Worm (Caenorhabditis elegans) whole organism, early embryonic: ENCODE results near the gene R05H10.3.

Source experiments
- B0310.2 ChIP-seq: sonication (generic microtip); optimal IDR thresholded peaks from 2 replicates; lab custom pipeline; 2016; ENCODE audit warnings: mild to moderate bottlenecking, missing genetic modification characterization, missing compliant biosample characterization
- F13C5.2 ChIP-seq: sonication (generic microtip); optimal IDR thresholded peaks from 2 replicates; lab custom pipeline; 2017; ENCODE audit warnings: mild to moderate bottlenecking, missing genetic modification characterization, inconsistent platforms, missing compliant biosample characterization
- aly-1 ChIP-seq: sonication (generic microtip); optimal IDR thresholded peaks from 2 replicates; lab custom pipeline; 2016; ENCODE audit warnings: missing genetic modification characterization, missing compliant biosample characterization
- ama-1 ChIP-seq: fragments of 150-350 bp; optimal IDR thresholded peaks from 2 replicates; lab custom pipeline; 2014
- ceh-13 ChIP-seq: fragments of 200-800 bp; sonication (Bioruptor generic); optimal IDR thresholded peaks from 2 replicates; lab custom pipeline; 2018; ENCODE audit warnings: mild to moderate bottlenecking, missing genetic modification characterization, missing compliant biosample characterization
- ceh-36 ChIP-seq: sonication (generic microtip); optimal IDR thresholded peaks from 2 replicates; lab custom pipeline; 2016; ENCODE audit warnings: missing genetic modification characterization, inconsistent platforms, missing compliant biosample characterization
- ets-7 ChIP-seq: sonication (generic microtip); optimal IDR thresholded peaks from 2 replicates; lab custom pipeline; 2016; ENCODE audit warnings: missing genotype, missing genetic modification characterization, missing compliant biosample characterization
- flt-1 ChIP-seq: fragments of 200-800 bp; sonication (Bioruptor generic); IDR thresholded peaks from 2 replicates; pipeline ENCODE4 v1.3.6; 2022; ENCODE audit warnings: missing genetic modification characterization, missing compliant biosample characterization
- hmbx-1 ChIP-seq: sonication (generic microtip); optimal IDR thresholded peaks from 2 replicates; lab custom pipeline; 2016; ENCODE audit warnings: mild to moderate bottlenecking, missing genetic modification characterization, missing compliant biosample characterization
- hmg-4 ChIP-seq: fragments of 200-800 bp; sonication (Bioruptor generic); optimal IDR thresholded peaks from 2 replicates; lab custom pipeline; 2018; ENCODE audit warnings: mild to moderate bottlenecking, missing genetic modification characterization, missing compliant biosample characterization
- hnd-1 ChIP-seq: sonication (generic microtip); optimal IDR thresholded peaks from 2 replicates; lab custom pipeline; 2016; ENCODE audit warnings: missing genetic modification characterization, missing compliant biosample characterization
- pes-1 ChIP-seq: fragments of 200-800 bp; sonication (Bioruptor generic); IDR thresholded peaks from 2 replicates; pipeline ENCODE4 v1.3.6; 2022; ENCODE audit warnings: missing genetic modification reagents, missing genetic modification characterization, missing compliant biosample characterization
- scrt-1 ChIP-seq: fragments of 200-800 bp; sonication (Bioruptor generic); IDR thresholded peaks from 2 replicates; pipeline ENCODE4 v1.3.6; 2022; ENCODE audit warnings: missing genetic modification characterization, missing compliant biosample characterization
- sea-1 ChIP-seq: fragments of 200-800 bp; sonication (Bioruptor generic); conservative IDR thresholded peaks from 2 replicates; pipeline ENCODE4 v1.3.6; 2022; ENCODE audit warnings: missing genetic modification characterization, missing compliant biosample characterization
- tbx-11 ChIP-seq: fragments of 200-800 bp; sonication (Bioruptor generic); IDR thresholded peaks from 2 replicates; pipeline ENCODE4 v1.3.6; 2022; ENCODE audit warnings: missing genetic modification characterization, missing compliant biosample characterization
- tbx-37 ChIP-seq: fragments of 200-800 bp; sonication (Bioruptor generic); conservative IDR thresholded peaks from 2 replicates; pipeline ENCODE4 v1.3.6; 2022; ENCODE audit warnings: missing genetic modification reagents, missing genetic modification characterization, missing compliant biosample characterization
- tra-4 ChIP-seq: sonication (generic microtip); optimal IDR thresholded peaks from 2 replicates; lab custom pipeline; 2017; ENCODE audit warnings: missing genetic modification characterization, missing compliant biosample characterization

R05H10.3 gene

ce11 chrII:14867530-14867929 lies 2.2 kb upstream of the R05H10.3 start:
- TF ChIP-seq flt-1 (no peak), sea-1 (GFP tag; lab: Robert Waterston, UW) (no peak), F13C5.2 (tag; lab: Kevin White, UChicago) (no peak), pes-1 (no peak), tbx-11 (GFP tag; lab: Robert Waterston, UW) (no peak), B0310.2 (no peak)

DNA sequence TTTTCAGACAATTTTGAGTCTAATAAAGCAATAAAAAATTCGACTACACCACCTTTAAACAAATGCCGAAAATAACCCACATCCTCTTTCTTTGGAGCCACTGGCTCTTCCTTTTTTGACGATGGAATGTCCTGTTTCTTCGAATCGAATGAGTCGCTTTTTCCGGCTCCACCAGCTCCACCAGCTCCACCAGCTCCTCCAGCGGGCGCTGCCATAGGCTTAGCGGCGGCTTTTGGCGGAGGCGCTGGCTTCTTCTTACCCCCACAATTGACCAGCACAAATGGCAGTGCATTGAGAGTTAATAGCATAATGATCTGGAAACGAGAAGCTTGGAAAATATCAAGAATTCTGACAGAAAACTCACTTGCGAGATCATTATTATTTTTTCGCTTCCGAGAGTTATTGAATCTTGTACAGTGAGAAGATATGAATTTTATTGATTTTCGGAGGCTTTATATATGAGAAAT lies 7.0 kb downstream of the R05H10.3 start, which contains the start of gene Y53F4A.2:
Y53F4A.2 (minus strand) TSS at position 417 of the 467 bp plus-strand sequence.
- TF ChIP-seq ama-1 = no peak
- no peak for TF ChIP-seq tbx-11 (GFP tag; lab: Robert Waterston, UW)
- no peak for TF ChIP-seq tbx-37 (GFP tag; lab: Robert Waterston, UW)
- TF ChIP-seq scrt-1 (GFP tag; lab: Robert Waterston, UW) = no peak
- TF ChIP-seq B0310.2 = no peak
- TF ChIP-seq hnd-1 (tag; lab: Kevin White, UChicago) = no peak
- TF ChIP-seq ets-7 = no peak
- no peak for TF ChIP-seq ceh-13 (GFP tag; lab: Kevin White, UChicago)
- TF ChIP-seq pes-1 = no peak
- no peak for TF ChIP-seq F13C5.2 (tag; lab: Kevin White, UChicago)
- no peak for TF ChIP-seq sea-1 (GFP tag; lab: Robert Waterston, UW)
- no peak for TF ChIP-seq flt-1
- no peak for TF ChIP-seq ceh-36 (tag; lab: Kevin White, UChicago)
- no peak for TF ChIP-seq aly-1 (tag; lab: Kevin White, UChicago)
- TF ChIP-seq tra-4 (tag; lab: Kevin White, UChicago) = no peak
- no peak for TF ChIP-seq hmg-4 (GFP tag; lab: Kevin White, UChicago)
- no peak for TF ChIP-seq hmbx-1 (tag; lab: Kevin White, UChicago)

DNA sequence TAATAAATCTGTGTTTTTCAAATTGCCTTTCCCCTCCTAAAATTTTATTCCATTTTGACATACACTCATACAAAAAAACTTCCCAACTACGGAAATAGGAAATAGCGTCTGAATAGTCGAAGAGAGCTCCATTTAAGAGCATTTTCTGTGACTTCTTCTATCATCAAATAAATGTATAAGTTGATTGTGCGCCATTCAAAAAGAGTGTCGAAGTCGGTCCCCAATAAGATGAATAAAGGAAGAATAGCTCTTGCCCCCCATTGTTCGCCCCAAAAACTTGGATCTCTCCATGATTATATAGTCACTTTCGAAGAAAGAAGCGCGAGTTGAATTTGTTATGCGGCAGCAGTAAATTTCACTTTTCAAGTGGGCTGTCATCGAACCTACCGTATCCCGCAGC lies 22.8 kb downstream of the R05H10.3 start:
- TF ChIP-seq tra-4 (tag; lab: Kevin White, UChicago) (no peak), pes-1 (no peak), scrt-1 (GFP tag; lab: Robert Waterston, UW) (no peak), hmbx-1 (tag; lab: Kevin White, UChicago) (no peak), hnd-1 (tag; lab: Kevin White, UChicago) (no peak), ceh-36 (tag; lab: Kevin White, UChicago) (no peak), aly-1 (tag; lab: Kevin White, UChicago) (no peak), flt-1 (no peak), tbx-37 (GFP tag; lab: Robert Waterston, UW) (no peak), F13C5.2 (tag; lab: Kevin White, UChicago) (no peak), ceh-13 (GFP tag; lab: Kevin White, UChicago) (no peak), sea-1 (GFP tag; lab: Robert Waterston, UW) (no peak), ama-1 (no peak), hmg-4 (GFP tag; lab: Kevin White, UChicago) (no peak), tbx-11 (GFP tag; lab: Robert Waterston, UW) (no peak), ets-7 (no peak), B0310.2 (no peak)

DNA sequence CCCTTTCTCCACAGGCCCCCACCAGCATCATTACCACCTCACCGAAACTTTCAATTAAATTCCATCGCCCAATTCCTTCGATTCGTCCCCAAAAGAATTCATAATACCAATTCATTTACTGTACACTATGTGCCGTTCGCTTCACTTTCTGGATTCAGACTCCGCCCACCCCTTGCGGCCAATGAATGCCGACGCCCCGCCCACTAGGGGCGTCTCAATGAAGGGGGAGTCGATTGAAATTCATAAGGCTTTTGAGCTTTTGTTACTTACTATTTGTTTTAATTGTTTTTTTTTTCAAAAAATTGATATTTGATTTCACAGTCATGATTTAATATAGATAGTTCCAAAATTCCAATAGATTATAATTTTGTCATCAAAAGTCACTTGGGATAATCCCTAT lies 26.8 kb downstream of the R05H10.3 start:
- TF ChIP-seq ceh-13 (GFP tag; lab: Kevin White, UChicago) (no peak), scrt-1 (GFP tag; lab: Robert Waterston, UW) (no peak), B0310.2 (no peak), pes-1 (no peak), hmbx-1 (tag; lab: Kevin White, UChicago) (no peak), hnd-1 (tag; lab: Kevin White, UChicago) (no peak)

ce11 chrII:14902193-14902592 lies 32.4 kb downstream of the R05H10.3 start, which contains the start of gene cog-1:
cog-1 (plus strand) TSS chrII:14902493.
- no peak for TF ChIP-seq hnd-1 (tag; lab: Kevin White, UChicago)
- TF ChIP-seq pes-1 = no peak
- no peak for TF ChIP-seq tra-4 (tag; lab: Kevin White, UChicago)
- TF ChIP-seq ama-1 = no peak
- no peak for TF ChIP-seq hmg-4 (GFP tag; lab: Kevin White, UChicago)
- TF ChIP-seq scrt-1 (GFP tag; lab: Robert Waterston, UW) = no peak
- TF ChIP-seq tbx-11 (GFP tag; lab: Robert Waterston, UW) = no peak
- no peak for TF ChIP-seq sea-1 (GFP tag; lab: Robert Waterston, UW)
- no peak for TF ChIP-seq ceh-36 (tag; lab: Kevin White, UChicago)
- TF ChIP-seq ets-7 = no peak
- no peak for TF ChIP-seq F13C5.2 (tag; lab: Kevin White, UChicago)
- TF ChIP-seq aly-1 (tag; lab: Kevin White, UChicago) = no peak
- TF ChIP-seq hmbx-1 (tag; lab: Kevin White, UChicago) = no peak
- no peak for TF ChIP-seq flt-1
- no peak for TF ChIP-seq ceh-13 (GFP tag; lab: Kevin White, UChicago)
- no peak for TF ChIP-seq B0310.2
- no peak for TF ChIP-seq tbx-37 (GFP tag; lab: Robert Waterston, UW)

DNA sequence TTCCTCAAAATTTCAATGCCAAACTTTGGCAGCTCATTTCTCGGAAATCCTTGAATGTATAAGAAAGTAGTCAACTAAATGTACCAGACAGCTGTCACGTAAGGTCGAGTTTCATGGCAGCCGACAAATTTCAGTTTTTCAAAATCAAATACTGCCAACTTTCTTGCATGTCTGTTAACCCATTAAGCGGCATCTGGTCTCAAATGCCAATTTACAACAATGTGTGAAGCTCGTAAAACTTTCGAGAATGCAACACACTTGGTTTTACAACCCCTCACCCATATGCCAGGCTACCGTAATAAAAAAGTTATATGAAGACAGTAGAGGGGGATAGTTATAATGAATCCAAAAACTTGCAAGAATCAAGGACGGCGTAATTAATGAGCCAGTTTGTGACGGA lies 33.9 kb downstream of the R05H10.3 start:
- TF ChIP-seq pes-1 (no peak), tbx-37 (GFP tag; lab: Robert Waterston, UW) (no peak), sea-1 (GFP tag; lab: Robert Waterston, UW) (no peak)

DNA sequence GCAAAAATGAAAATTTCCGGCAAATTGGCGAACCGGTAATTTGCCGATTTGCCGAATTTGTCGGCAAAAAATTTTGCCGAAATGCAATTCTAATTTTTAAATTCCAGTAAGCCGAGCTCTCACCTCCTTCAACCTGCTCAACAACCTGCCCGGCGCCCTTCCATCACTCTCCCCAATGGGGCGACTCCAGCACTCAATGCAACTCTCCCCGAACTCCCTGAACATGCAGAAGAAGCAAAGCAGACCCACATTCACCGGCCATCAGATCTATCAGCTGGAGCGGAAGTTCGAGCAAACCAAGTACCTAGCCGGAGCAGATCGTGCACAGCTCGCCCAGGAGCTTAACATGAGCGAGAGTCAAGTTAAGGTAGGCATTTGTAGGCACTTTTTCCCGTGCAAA lies 34.9 kb downstream of the R05H10.3 start:
- no peak for TF ChIP-seq scrt-1 (GFP tag; lab: Robert Waterston, UW)
- TF ChIP-seq flt-1 = no peak

DNA sequence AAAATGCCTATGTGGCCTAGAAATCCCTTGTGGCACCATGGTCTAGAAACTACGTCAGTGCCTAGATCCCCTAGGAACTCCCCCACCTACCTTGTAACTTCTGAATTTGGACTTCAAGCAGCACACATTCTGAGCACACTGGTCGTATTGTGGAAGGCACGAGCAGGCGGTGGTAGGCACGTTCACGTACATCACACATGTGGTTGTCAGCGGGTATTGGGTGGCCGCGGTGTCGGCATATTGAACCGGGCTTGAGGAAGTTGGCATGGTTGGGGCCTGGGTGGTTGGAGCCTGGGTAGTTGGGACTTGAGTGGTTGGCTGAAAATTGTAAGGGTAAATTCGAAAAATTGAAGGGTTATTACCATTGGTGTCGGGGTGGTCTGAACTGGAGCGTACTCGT lies 38.0 kb downstream of the R05H10.3 start:
- TF ChIP-seq hnd-1 (tag; lab: Kevin White, UChicago) (no peak), F13C5.2 (tag; lab: Kevin White, UChicago) (no peak), hmg-4 (GFP tag; lab: Kevin White, UChicago) (no peak), B0310.2 (no peak), ceh-36 (tag; lab: Kevin White, UChicago) (no peak), pes-1 (no peak), tbx-11 (GFP tag; lab: Robert Waterston, UW) (no peak), hmbx-1 (tag; lab: Kevin White, UChicago) (no peak), tra-4 (tag; lab: Kevin White, UChicago) (no peak), scrt-1 (GFP tag; lab: Robert Waterston, UW) (no peak), aly-1 (tag; lab: Kevin White, UChicago) (no peak), ceh-13 (GFP tag; lab: Kevin White, UChicago) (no peak), flt-1 (no peak), sea-1 (GFP tag; lab: Robert Waterston, UW) (no peak), ama-1 (no peak), tbx-37 (GFP tag; lab: Robert Waterston, UW) (no peak), ets-7 (no peak)
